Worm (Caenorhabditis elegans): ENCODE data around the gene snu-66.

The snu-66 gene

ce11 chrV:7525695-7526094 is 49.8 kb downstream of the snu-66 start, which contains the start of gene C54F6.18:
Gene C54F6.18, plus strand, starts transcription at chrV:7525995.
- TF ChIP-seq unc-62 (GFP tag; optimal IDR thresholded peaks at IDR 0.05): no peak

- no peak for TF ChIP-seq unc-62 (GFP tag; optimal IDR thresholded peaks at IDR 0.05)
Measured at ce11 chrV:7524447-7524846, 51.0 kb downstream of the snu-66 start, which contains the start of gene C54F6.20. Gene C54F6.20, plus strand, starts transcription at chrV:7524747.

- no peak for TF ChIP-seq unc-62 (GFP tag; optimal IDR thresholded peaks at IDR 0.05)
Measured at ce11 chrV:7523392-7523791, 52.1 kb downstream of the snu-66 start, which contains the start of gene C54F6.6. Gene C54F6.6, plus strand, starts transcription at chrV:7523692.

ce11 chrV:7522279-7522678 is 53.2 kb downstream of the snu-66 start, which contains the start of gene C54F6.15:
Gene C54F6.15, minus strand, starts transcription at chrV:7522379.
- no peak for TF ChIP-seq unc-62 (GFP tag; optimal IDR thresholded peaks at IDR 0.05)
